Fruit fly (Drosophila melanogaster) whole organism, embryonic: ENCODE data around the gene CG32301.

Source experiments
- BEAF-32 ChIP-seq: fragments of 200-800 bp; sonication (Bioruptor generic); optimal IDR thresholded peaks from 3 replicates; lab custom pipeline; 2017; ENCODE audit warnings: missing biosample characterization, missing genetic modification characterization, mild to moderate bottlenecking, moderate library complexity, missing genetic modification reagents
- Blimp-1 ChIP-seq: fragments of 200-800 bp; sonication (Bioruptor generic); optimal IDR thresholded peaks from 3 replicates; lab custom pipeline; 2018; ENCODE audit warnings: missing biosample characterization, missing genetic modification characterization, mild to moderate bottlenecking, moderate library complexity, missing genetic modification reagents
- CG12104 ChIP-seq: fragments of 200-800 bp; sonication (Bioruptor generic); optimal IDR thresholded peaks from 3 replicates; lab custom pipeline; 2016; ENCODE audit warnings: missing biosample characterization, missing genetic modification characterization
- CG14667 ChIP-seq: fragments of 200-800 bp; sonication (Bioruptor generic); IDR thresholded peaks from 2 replicates; pipeline ENCODE4 v1.3.6; 2022; ENCODE audit warnings: missing biosample characterization, missing genetic modification characterization
- CG14860 ChIP-seq: fragments of 200-800 bp; sonication (Bioruptor generic); IDR thresholded peaks from 3 replicates; pipeline ENCODE4 v1.3.6; 2022; ENCODE audit warnings: missing biosample characterization, missing genetic modification characterization; ENCODE audit not compliant: partially characterized antibody
- CG16813 ChIP-seq: fragments of 200-800 bp; sonication (Bioruptor generic); IDR thresholded peaks from 3 replicates; pipeline ENCODE4 v1.3.6; 2022; ENCODE audit warnings: missing biosample characterization, missing genetic modification characterization; ENCODE audit not compliant: partially characterized antibody
- CG1832 ChIP-seq: fragments of 200-800 bp; sonication (Bioruptor generic); optimal IDR thresholded peaks from 2 replicates; lab custom pipeline; 2017; ENCODE audit warnings: missing biosample characterization, mild to moderate bottlenecking, missing genetic modification characterization, inconsistent platforms
- CG31365 ChIP-seq: fragments of 200-800 bp; sonication (Bioruptor generic); optimal IDR thresholded peaks from 2 replicates; lab custom pipeline; 2018; ENCODE audit warnings: missing biosample characterization, mild to moderate bottlenecking, missing genetic modification characterization
- CG33213 ChIP-seq: fragments of 200-800 bp; sonication (Bioruptor generic); optimal IDR thresholded peaks from 3 replicates; lab custom pipeline; 2016; ENCODE audit warnings: missing biosample characterization, missing genetic modification characterization
- CTCF ChIP-seq: fragments of 200-800 bp; sonication (Bioruptor generic); optimal IDR thresholded peaks from 2 replicates; lab custom pipeline; 2017; ENCODE audit warnings: missing biosample characterization, mild to moderate bottlenecking, missing genetic modification characterization, moderate library complexity
- Deaf1 ChIP-seq: fragments of 200-800 bp; optimal IDR thresholded peaks from 3 replicates; lab custom pipeline; 2019; ENCODE audit warnings: missing biosample characterization, mild to moderate bottlenecking, missing genetic modification characterization, moderate library complexity
- Dfd ChIP-seq, 2 experiments: fragments of >200 bp; optimal IDR thresholded peaks; 2 replicates each; lab custom pipeline; 2017; ENCODE audit warnings: missing biosample characterization in 2 of 2, missing genetic modification characterization in 2 of 2
- Elba2 ChIP-seq: fragments of 200-800 bp; sonication (Bioruptor generic); optimal IDR thresholded peaks from 3 replicates; lab custom pipeline; 2016; ENCODE audit warnings: missing biosample characterization, missing genetic modification characterization
- Fer2 ChIP-seq: fragments of 200-800 bp; sonication (Bioruptor generic); optimal IDR thresholded peaks from 2 replicates; lab custom pipeline; 2018; ENCODE audit warnings: missing biosample characterization, mild to moderate bottlenecking, missing genetic modification characterization, moderate library complexity
- Lhr ChIP-seq: fragments of 200-800 bp; sonication (Bioruptor generic); optimal IDR thresholded peaks from 3 replicates; lab custom pipeline; 2017; ENCODE audit warnings: mild to moderate bottlenecking, missing biosample characterization, missing genetic modification reagents, missing genetic modification characterization
- Med ChIP-seq: fragments of 200-800 bp; sonication (Bioruptor generic); peaks from one replicate; lab custom pipeline; 2016; ENCODE audit warnings: missing biosample characterization, missing genetic modification characterization, mild to moderate bottlenecking, inconsistent platforms, moderate library complexity
- NC2α ChIP-seq: fragments of 200-800 bp; sonication (Bioruptor generic); optimal IDR thresholded peaks from 2 replicates; lab custom pipeline; 2016; ENCODE audit warnings: missing biosample characterization, missing genetic modification characterization
- Opbp ChIP-seq: fragments of 200-800 bp; sonication (Bioruptor generic); IDR thresholded peaks from 3 replicates; pipeline ENCODE4 v1.3.6; 2022; ENCODE audit warnings: missing biosample characterization, missing genetic modification characterization; ENCODE audit not compliant: partially characterized antibody
- Rfx ChIP-seq: fragments of 200-800 bp; sonication (Bioruptor generic); IDR thresholded peaks from 2 replicates; pipeline ENCODE4 v1.3.6; 2022; ENCODE audit warnings: missing biosample characterization, missing genetic modification characterization
- Taf1 ChIP-seq: fragments of 200-800 bp; sonication (Bioruptor generic); IDR thresholded peaks from 2 replicates; pipeline ENCODE4 v1.3.6; 2022; ENCODE audit warnings: missing biosample characterization, missing genetic modification characterization
- Trl ChIP-seq, 3 experiments: fragments of >200 bp in 2 of 3; fragments of 200-800 bp in 1 of 3; sonication (Bioruptor generic) in 1 of 3; optimal IDR thresholded peaks; 2 replicates in 1 of 3; 3 replicates in 2 of 3; lab custom pipeline; 2016 to 2017; ENCODE audit warnings: missing biosample characterization in 1 of 3, missing genetic modification characterization in 1 of 3
- cato ChIP-seq: fragments of 200-800 bp; sonication (Bioruptor generic); optimal IDR thresholded peaks from 2 replicates; lab custom pipeline; 2016; ENCODE audit warnings: missing biosample characterization, missing genetic modification characterization, borderline replicate concordance
- ci ChIP-seq: fragments of 200-800 bp; sonication (Bioruptor generic); IDR thresholded peaks from 3 replicates; pipeline ENCODE4 v1.3.6; 2022; ENCODE audit warnings: missing biosample characterization, missing genetic modification characterization
- ftz-f1 ChIP-seq: fragments of 200-800 bp; sonication (Bioruptor generic); optimal IDR thresholded peaks from 2 replicates; lab custom pipeline; 2016; ENCODE audit warnings: missing biosample characterization, missing genetic modification characterization
- pita ChIP-seq: fragments of 200-800 bp; sonication (Bioruptor generic); optimal IDR thresholded peaks from 2 replicates; lab custom pipeline; 2017; ENCODE audit warnings: missing biosample characterization, mild to moderate bottlenecking, missing genetic modification characterization
- sens-2 ChIP-seq: fragments of 200-800 bp; sonication (Bioruptor generic); IDR thresholded peaks from 2 replicates; pipeline ENCODE4 v1.3.6; 2022; ENCODE audit warnings: missing biosample characterization, missing genetic modification characterization
- seq ChIP-seq: fragments of 200-800 bp; sonication (Bioruptor generic); IDR thresholded peaks from 2 replicates; pipeline ENCODE4 v1.3.6; 2022; ENCODE audit warnings: missing biosample characterization, missing genetic modification characterization
- stwl ChIP-seq: fragments of 200-800 bp; sonication (Bioruptor generic); optimal IDR thresholded peaks from 3 replicates; lab custom pipeline; 2018; ENCODE audit warnings: missing biosample characterization, mild to moderate bottlenecking, missing genetic modification characterization, moderate library complexity
- vnd ChIP-seq: fragments of 200-800 bp; sonication (Bioruptor generic); IDR thresholded peaks from 3 replicates; pipeline ENCODE4 v1.3.6; 2022; ENCODE audit warnings: missing biosample characterization, missing genetic modification characterization; ENCODE audit not compliant: partially characterized antibody
- vvl ChIP-seq: fragments of 200-800 bp; sonication (Bioruptor generic); IDR thresholded peaks from 2 replicates; pipeline ENCODE4 v1.3.6; 2022; ENCODE audit warnings: missing biosample characterization, missing genetic modification characterization

The CG32301 gene

DNA sequence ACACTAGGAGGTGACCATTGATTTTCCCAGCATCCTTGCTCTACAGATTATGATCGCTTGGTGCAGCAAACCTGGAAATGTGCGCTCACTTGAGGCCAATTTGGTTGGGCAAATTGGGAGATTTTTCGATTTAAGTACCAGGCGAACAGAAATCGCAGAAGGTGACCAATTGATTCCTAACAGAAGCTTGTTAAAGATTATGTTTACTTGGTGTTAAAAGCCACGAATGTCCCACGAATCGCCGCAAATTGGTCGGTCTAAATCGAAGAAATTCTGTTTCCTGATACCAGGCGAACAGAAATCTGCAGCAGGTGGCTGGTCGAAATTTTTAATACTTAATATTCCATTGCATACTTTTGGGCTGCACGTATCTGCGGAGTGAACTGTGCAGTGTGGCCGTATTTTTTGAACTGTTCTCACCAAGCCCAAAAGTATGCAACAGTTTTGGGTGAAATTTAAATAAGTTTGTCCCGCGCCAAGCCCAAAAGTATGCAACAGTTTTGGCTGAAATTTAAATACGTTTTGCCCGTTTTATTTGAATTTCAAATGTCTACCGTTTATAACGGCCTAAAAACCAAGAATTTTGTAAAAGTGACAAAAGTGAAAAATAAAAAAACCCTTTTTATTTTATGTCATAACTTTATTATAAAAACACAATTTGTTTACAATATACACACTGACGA, at the start of gene CG32301 (continued):
- TF ChIP-seq CG16813 (GFP tag; lab: Robert Waterston, UW) (0 out of 3 replicates have a peak, but pooled peaks have one; percentile 18), vnd (GFP tag; lab: Robert Waterston, UW) (peak; percentile 27; the same call in 1 of the 3 replicates), Fer2 (tag; lab: Kevin White, UChicago) (no peak), Lhr (peak; percentile 99), CG1832 (GFP tag; lab: Kevin White, UChicago) (no peak), Blimp-1 (GFP tag; lab: Kevin White, UChicago) (no peak), CG33213 (GFP tag; lab: Kevin White, UChicago) (peak; percentile 88), Rfx (GFP tag; lab: Robert Waterston, UW) (no peak), CG12104 (GFP tag; lab: Kevin White, UChicago) (no peak), Opbp (GFP tag; lab: Robert Waterston, UW) (peak; percentile 71; the same call in 2 of the 3 replicates)

dm6 chr3L:2196713-2197112, 47.6 kb upstream of the CG32301 start, which contains the start of gene CG8960:
CG8960 (plus strand) TSS chr3L:2197013.
- TF ChIP-seq Elba2 (GFP tag; lab: Kevin White, UChicago) (peak; percentile 50), cato (GFP tag; lab: Kevin White, UChicago) (no peak)

dm6 chr3L:2212403-2212802, 31.9 kb upstream of the CG32301 start, which contains the start of gene CG15878:
CG15878 (minus strand) TSS chr3L:2212503.
- TF ChIP-seq sens-2 (GFP tag; lab: Robert Waterston, UW) (no peak), NC2α (GFP tag; lab: Kevin White, UChicago) (no peak)
- TF ChIP-seq, all 482 proteins: peak for 0

dm6 chr3L:2228367-2229171, 15.7 kb upstream of the CG32301 start:
- no peak for TF ChIP-seq Taf1 (GFP tag; lab: Robert Waterston, UW)
- peak; percentile 85 for TF ChIP-seq CTCF (GFP tag; lab: Kevin White, UChicago)
- TF ChIP-seq ci (GFP tag; lab: Robert Waterston, UW): 0 out of 3 replicates have a peak, but pooled peaks have one; percentile 8
- TF ChIP-seq Deaf1: peak; percentile 97
- TF ChIP-seq BEAF-32 (GFP tag; lab: Kevin White, UChicago): no peak
- TF ChIP-seq CG14667 (GFP tag; lab: Robert Waterston, UW): no peak
- TF ChIP-seq Dfd (GFP tag; optimal IDR thresholded peaks at IDR 0.05; lab: Kevin White, UChicago): peak in 1 of 2 experiments; percentile 94
- TF ChIP-seq ftz-f1: peak; percentile 30
- peak; percentile 7; the same call in 1 of the 2 replicates for TF ChIP-seq vvl (GFP tag; lab: Robert Waterston, UW)
- peak; percentile 5 for TF ChIP-seq stwl (tag; lab: Kevin White, UChicago)
- TF ChIP-seq pita (GFP tag; lab: Kevin White, UChicago): peak; percentile 17
- TF ChIP-seq Trl (optimal IDR thresholded peaks at IDR 0.05; lab: Kevin White, UChicago): peak; percentile 32 to 60
- no peak for TF ChIP-seq Trl (GFP tag; optimal IDR thresholded peaks at IDR 0.05; lab: Kevin White, UChicago)
- TF ChIP-seq CG31365 (tag; lab: Kevin White, UChicago): peak; percentile 96
- TF ChIP-seq CG14860 (GFP tag; lab: Robert Waterston, UW): no peak
- 0 out of 2 replicates have a peak, but pooled peaks have one; percentile 22 for TF ChIP-seq seq (GFP tag; lab: Robert Waterston, UW)
- TF ChIP-seq Med: peak; percentile 33
